Worm (Caenorhabditis elegans) whole organism, young adult: ENCODE measurements around the gene dyf-19.
A peak's percentile ranks its signal among the peaks of the same experiment; 100 is the strongest.

ENCODE experiments used
- C06A6.2 ChIP-seq: fragments of 200-800 bp; sonication (Bioruptor generic); conservative IDR thresholded peaks from 2 replicates; pipeline ENCODE4 v1.3.6; 2022; ENCODE audit warnings: missing genetic modification characterization, missing compliant biosample characterization
- D2030.7 ChIP-seq: fragments of 200-800 bp; sonication (Bioruptor generic); IDR thresholded peaks from 2 replicates; pipeline ENCODE4 v1.3.6; 2022; ENCODE audit warnings: missing genetic modification reagents, missing genetic modification characterization, missing compliant biosample characterization
- F49E8.2 ChIP-seq: sonication (generic microtip); optimal IDR thresholded peaks from 3 replicates; lab custom pipeline; 2017; ENCODE audit warnings: missing genetic modification characterization, mild to moderate bottlenecking, missing compliant biosample characterization, antibody characterized with exemption, moderate library complexity; ENCODE audit not compliant: insufficient read depth
- F55B11.4 ChIP-seq: sonication (generic microtip); optimal IDR thresholded peaks from 2 replicates; lab custom pipeline; 2016; ENCODE audit warnings: missing compliant biosample characterization, missing genetic modification characterization, borderline replicate concordance; ENCODE audit not compliant: insufficient read depth
- ama-1 ChIP-seq, 3 experiments: fragments of 150-350 bp in 1 of 3; sonication (generic microtip) in 2 of 3; optimal IDR thresholded peaks; 2 replicates each; lab custom pipeline; 2014 to 2018; ENCODE audit warnings: missing biosample characterization in 2 of 3, missing genetic modification characterization in 2 of 3, missing genetic modification reagents in 2 of 3
- aptf-2 ChIP-seq: fragments of 200-800 bp; sonication (Bioruptor generic); conservative IDR thresholded peaks from 2 replicates; pipeline ENCODE4 v1.3.6; 2022; ENCODE audit warnings: missing genetic modification reagents, missing genetic modification characterization, missing compliant biosample characterization
- aptf-3 ChIP-seq: fragments of 200-800 bp; sonication (Bioruptor generic); IDR thresholded peaks from 2 replicates; pipeline ENCODE4 v1.3.6; 2022; ENCODE audit warnings: missing genetic modification characterization, missing compliant biosample characterization
- bed-1 ChIP-seq: fragments of 200-800 bp; sonication (Bioruptor generic); IDR thresholded peaks from 2 replicates; pipeline ENCODE4 v1.3.6; 2022; ENCODE audit warnings: missing genetic modification reagents, missing genetic modification characterization, missing compliant biosample characterization
- ceh-79 ChIP-seq: sonication (generic microtip); optimal IDR thresholded peaks from 2 replicates; lab custom pipeline; 2017; ENCODE audit warnings: mild to moderate bottlenecking, missing genetic modification characterization, missing compliant biosample characterization
- ceh-91 ChIP-seq: fragments of 200-800 bp; sonication (Bioruptor generic); IDR thresholded peaks from 2 replicates; pipeline ENCODE4 v1.3.6; 2022; ENCODE audit warnings: missing genetic modification reagents, missing genetic modification characterization, missing compliant biosample characterization
- dpff-1 ChIP-seq: sonication (generic microtip); optimal IDR thresholded peaks from 2 replicates; lab custom pipeline; 2017; ENCODE audit warnings: mild to moderate bottlenecking, missing genetic modification characterization, missing compliant biosample characterization
- dpl-1 ChIP-seq: fragments of 150-350 bp; optimal IDR thresholded peaks from 2 replicates; lab custom pipeline; 2014; ENCODE audit warnings: missing biosample characterization, missing genetic modification reagents, missing genetic modification characterization
- efl-1 ChIP-seq: fragments of 150-350 bp; optimal IDR thresholded peaks from 2 replicates; lab custom pipeline; 2014; ENCODE audit warnings: missing biosample characterization, missing genetic modification reagents, missing genetic modification characterization
- egl-44 ChIP-seq: fragments of 200-800 bp; sonication (Bioruptor generic); IDR thresholded peaks from 2 replicates; pipeline ENCODE4 v1.3.6; 2022; ENCODE audit warnings: missing genetic modification reagents, missing genetic modification characterization, missing compliant biosample characterization
- him-1 ChIP-seq: sonication (generic microtip); optimal IDR thresholded peaks from 2 replicates; lab custom pipeline; 2016; ENCODE audit warnings: missing genotype, missing genetic modification reagents, missing genetic modification characterization, missing compliant biosample characterization
- hlh-12 ChIP-seq: sonication (generic microtip); optimal IDR thresholded peaks from 2 replicates; lab custom pipeline; 2016; ENCODE audit warnings: missing genetic modification characterization, missing compliant biosample characterization
- lin-54 ChIP-seq: fragments of 200-800 bp; sonication (Bioruptor generic); optimal IDR thresholded peaks from 2 replicates; lab custom pipeline; 2018; ENCODE audit warnings: mild to moderate bottlenecking, missing genetic modification characterization, missing compliant biosample characterization
- lsl-1 ChIP-seq: fragments of 200-800 bp; sonication (Bioruptor generic); optimal IDR thresholded peaks from 2 replicates; lab custom pipeline; 2018; ENCODE audit warnings: mild to moderate bottlenecking, missing genetic modification characterization, moderate library complexity, missing compliant biosample characterization
- lsy-27 ChIP-seq: sonication (generic microtip); optimal IDR thresholded peaks from 2 replicates; lab custom pipeline; 2017; ENCODE audit warnings: missing genetic modification characterization, mild to moderate bottlenecking, missing compliant biosample characterization, antibody characterized with exemption, missing genotype, borderline replicate concordance; ENCODE audit not compliant: insufficient read depth
- madf-6 ChIP-seq: fragments of 200-800 bp; sonication (Bioruptor generic); IDR thresholded peaks from 2 replicates; pipeline ENCODE4 v1.3.6; 2022; ENCODE audit warnings: missing genetic modification reagents, missing genetic modification characterization, missing compliant biosample characterization
- madf-8 ChIP-seq: fragments of 200-800 bp; sonication (Bioruptor generic); conservative IDR thresholded peaks from 2 replicates; pipeline ENCODE4 v1.3.6; 2022; ENCODE audit warnings: missing genetic modification reagents, missing genetic modification characterization, missing compliant biosample characterization
- nfyb-1 ChIP-seq: fragments of 200-800 bp; sonication (Bioruptor generic); IDR thresholded peaks from 2 replicates; pipeline ENCODE4 v1.3.6; 2022; ENCODE audit warnings: missing genetic modification reagents, missing genetic modification characterization, missing compliant biosample characterization
- rcor-1 ChIP-seq: fragments of 200-800 bp; sonication (Bioruptor generic); IDR thresholded peaks from 2 replicates; pipeline ENCODE4 v1.3.6; 2022; ENCODE audit warnings: missing genetic modification reagents, missing genetic modification characterization, missing compliant biosample characterization
- rec-8 ChIP-seq, 2 experiments: sonication (generic microtip); optimal IDR thresholded peaks; 2 replicates each; lab custom pipeline; 2016; ENCODE audit warnings: mild to moderate bottlenecking in 2 of 2, missing genetic modification characterization in 2 of 2, missing genetic modification reagents in 2 of 2, missing genotype in 2 of 2, missing biosample characterization in 1 of 2, missing compliant biosample characterization in 1 of 2, moderate library complexity in 1 of 2
- rpc-1 ChIP-seq, 2 experiments: fragments of 150-350 bp in 1 of 2; sonication (generic microtip) in 1 of 2; optimal IDR thresholded peaks; 2 replicates each; lab custom pipeline; 2014 to 2018; ENCODE audit warnings: missing biosample characterization in 1 of 2, missing genetic modification characterization in 1 of 2, missing genetic modification reagents in 1 of 2, missing genotype in 1 of 2
- sdz-38 ChIP-seq: sonication (generic microtip); optimal IDR thresholded peaks from 2 replicates; lab custom pipeline; 2016; ENCODE audit warnings: missing genotype, missing genetic modification characterization, missing compliant biosample characterization
- snpc-3.4 ChIP-seq: sonication (generic microtip); optimal IDR thresholded peaks from 2 replicates; lab custom pipeline; 2017; ENCODE audit warnings: missing genetic modification characterization, mild to moderate bottlenecking, missing compliant biosample characterization, antibody characterized with exemption, moderate library complexity, missing genotype, missing genetic modification reagents
- snpc-4 ChIP-seq, 5 experiments: fragments of 150-350 bp in 1 of 5; sonication (generic microtip) in 4 of 5; optimal IDR thresholded peaks; 2 replicates each; lab custom pipeline; 2014 to 2018; ENCODE audit warnings: missing genetic modification characterization in 5 of 5, missing biosample characterization in 3 of 5, antibody characterized with exemption in 2 of 5, mild to moderate bottlenecking in 2 of 5, missing compliant biosample characterization in 2 of 5, missing genotype in 2 of 5, moderate library complexity in 2 of 5, missing genetic modification reagents in 1 of 5
- somi-1 ChIP-seq: fragments of 200-800 bp; sonication (Bioruptor generic); optimal IDR thresholded peaks from 2 replicates; lab custom pipeline; 2018; ENCODE audit warnings: mild to moderate bottlenecking, missing genetic modification characterization, missing compliant biosample characterization
- tbp1 ChIP-seq: fragments of 200-800 bp; sonication (Bioruptor generic); optimal IDR thresholded peaks from 2 replicates; lab custom pipeline; 2018; ENCODE audit warnings: mild to moderate bottlenecking, missing genetic modification characterization, missing compliant biosample characterization
- xnd-1 ChIP-seq: sonication (generic microtip); optimal IDR thresholded peaks from 2 replicates; lab custom pipeline; 2016; ENCODE audit warnings: missing genotype, missing genetic modification reagents, missing genetic modification characterization, missing compliant biosample characterization
- ztf-18 ChIP-seq: sonication (generic microtip); optimal IDR thresholded peaks from 2 replicates; lab custom pipeline; 2016; ENCODE audit warnings: missing genotype, mild to moderate bottlenecking, missing genetic modification characterization, missing compliant biosample characterization
- ztf-28 ChIP-seq: fragments of 200-800 bp; sonication (Bioruptor generic); IDR thresholded peaks from 2 replicates; pipeline ENCODE4 v1.3.6; 2022; ENCODE audit warnings: missing genetic modification reagents, missing genetic modification characterization, missing compliant biosample characterization

Gene dyf-19

ce11 chrV:19643903-19644302 is 19.1 kb downstream of the dyf-19 start, which contains the start of the genes Y43F8C.7 and mrps-28 (continued):
- TF ChIP-seq ceh-79 = no peak
- TF ChIP-seq lsy-27 (tag; lab: Kevin White, UChicago) = no peak
- no peak for TF ChIP-seq nfyb-1 (GFP tag; lab: Robert Waterston, UW)
- peak; percentile 4 for TF ChIP-seq tbp1 (GFP tag; lab: Kevin White, UChicago)
- TF ChIP-seq snpc-3.4 (tag; lab: Kevin White, UChicago) = no peak
- TF ChIP-seq ama-1 (optimal IDR thresholded peaks at IDR 0.05; lab: Kevin White, UChicago) = no peak
- no peak for TF ChIP-seq ama-1 (GFP tag; optimal IDR thresholded peaks at IDR 0.05; lab: Kevin White, UChicago)
- TF ChIP-seq lsl-1 (GFP tag; lab: Kevin White, UChicago) = peak; percentile 75
- TF ChIP-seq dpff-1 (tag; lab: Kevin White, UChicago) = no peak
- TF ChIP-seq xnd-1 (tag; lab: Kevin White, UChicago) = no peak
- TF ChIP-seq ztf-18 (tag; lab: Kevin White, UChicago) = no peak
- TF ChIP-seq C06A6.2 (GFP tag; lab: Robert Waterston, UW) = no peak
- no peak for TF ChIP-seq hlh-12 (tag; lab: Kevin White, UChicago)
- no peak for TF ChIP-seq rec-8 (tag; optimal IDR thresholded peaks at IDR 0.05; lab: Kevin White, UChicago)

ce11 chrV:19645572-19646155 is 20.8 kb downstream of the dyf-19 start, which contains the start of gene Y43F8C.9:
Gene Y43F8C.9, plus strand, starts transcription at chrV:19646105.
- peak; percentile 57; the same call in 1 of the 2 replicates for TF ChIP-seq madf-6
- peak; percentile 22 for TF ChIP-seq lsl-1 (GFP tag; lab: Kevin White, UChicago)
- TF ChIP-seq D2030.7 (GFP tag; lab: Robert Waterston, UW) = 0 out of 2 replicates have a peak, but pooled peaks have one; percentile 20
- TF ChIP-seq somi-1 = no peak
- TF ChIP-seq dpl-1 (GFP tag; lab: Kevin White, UChicago) = peak; percentile 6
- TF ChIP-seq aptf-3 (GFP tag; lab: Robert Waterston, UW) = no peak
- peak; percentile 66 for TF ChIP-seq lin-54 (GFP tag; lab: Kevin White, UChicago)
- TF ChIP-seq efl-1 = peak; percentile 69
- peak; percentile 5 for TF ChIP-seq xnd-1 (tag; lab: Kevin White, UChicago)
- TF ChIP-seq egl-44 (GFP tag; lab: Robert Waterston, UW) = no peak
- 0 out of 2 replicates have a peak, but pooled peaks have one; percentile 20 for TF ChIP-seq ceh-91
- TF ChIP-seq bed-1 (GFP tag; lab: Robert Waterston, UW) = no peak
- TF ChIP-seq F49E8.2 (tag; lab: Kevin White, UChicago) = peak; percentile 29
- no peak for TF ChIP-seq snpc-4 (GFP tag; optimal IDR thresholded peaks at IDR 0.05; lab: Kevin White, UChicago)
- no peak for TF ChIP-seq snpc-4 (tag; optimal IDR thresholded peaks at IDR 0.05; lab: Kevin White, UChicago)
- peak; percentile 46 for TF ChIP-seq madf-8
- TF ChIP-seq, all 124 proteins: peak for 10

ce11 chrV:19655151-19655550 is 30.3 kb downstream of the dyf-19 start, which contains the start of gene dmd-3:
Gene dmd-3, minus strand, starts transcription at chrV:19655251.
- no peak for TF ChIP-seq rpc-1 (optimal IDR thresholded peaks at IDR 0.05; lab: Kevin White, UChicago)
- peak; percentile 3 for TF ChIP-seq rpc-1 (tag; optimal IDR thresholded peaks at IDR 0.05; lab: Kevin White, UChicago)
- TF ChIP-seq rcor-1 (GFP tag; lab: Robert Waterston, UW) = no peak
- TF ChIP-seq him-1 (tag; lab: Kevin White, UChicago) = no peak
- no peak for TF ChIP-seq aptf-2 (GFP tag; lab: Robert Waterston, UW)
- no peak for TF ChIP-seq F55B11.4 (tag; lab: Kevin White, UChicago)
- TF ChIP-seq efl-1 = no peak
- TF ChIP-seq sdz-38 = no peak
- no peak for TF ChIP-seq ztf-28 (GFP tag; lab: Robert Waterston, UW)
- no peak for TF ChIP-seq ceh-79
